Worm (Caenorhabditis elegans) whole organism, mixed stage, embryonic: Measurements from ENCODE around the gene crb-1.

Experiments
- M03D4.4 ChIP-seq: sonication (generic microtip); optimal IDR thresholded peaks from 2 replicates; lab custom pipeline; 2017; ENCODE audit warnings: mild to moderate bottlenecking, missing genetic modification characterization, missing compliant biosample characterization
- ces-1 ChIP-seq: fragments of 150-350 bp; optimal IDR thresholded peaks from 2 replicates; lab custom pipeline; 2014; ENCODE audit warnings: missing biosample characterization, missing genetic modification reagents, missing genetic modification characterization
- drap-1 ChIP-seq: fragments of 200-800 bp; sonication (Bioruptor generic); optimal IDR thresholded peaks from 3 replicates; lab custom pipeline; 2018; ENCODE audit warnings: mild to moderate bottlenecking, missing genetic modification characterization, missing compliant biosample characterization
- ham-2 ChIP-seq: fragments of 200-800 bp; sonication (Bioruptor generic); optimal IDR thresholded peaks from 2 replicates; lab custom pipeline; 2018; ENCODE audit warnings: mild to moderate bottlenecking, missing genetic modification characterization, missing compliant biosample characterization
- mab-5 ChIP-seq: fragments of 150-350 bp; optimal IDR thresholded peaks from 2 replicates; lab custom pipeline; 2014; ENCODE audit warnings: missing biosample characterization, missing genetic modification characterization
- mls-2 ChIP-seq: sonication (generic microtip); optimal IDR thresholded peaks from 2 replicates; lab custom pipeline; 2016; ENCODE audit warnings: mild to moderate bottlenecking, missing genetic modification characterization, moderate library complexity, missing compliant biosample characterization
- zip-8 ChIP-seq: fragments of 150-350 bp; optimal IDR thresholded peaks from 2 replicates; lab custom pipeline; 2014; ENCODE audit warnings: missing biosample characterization, missing genetic modification characterization

crb-1 gene

DNA sequence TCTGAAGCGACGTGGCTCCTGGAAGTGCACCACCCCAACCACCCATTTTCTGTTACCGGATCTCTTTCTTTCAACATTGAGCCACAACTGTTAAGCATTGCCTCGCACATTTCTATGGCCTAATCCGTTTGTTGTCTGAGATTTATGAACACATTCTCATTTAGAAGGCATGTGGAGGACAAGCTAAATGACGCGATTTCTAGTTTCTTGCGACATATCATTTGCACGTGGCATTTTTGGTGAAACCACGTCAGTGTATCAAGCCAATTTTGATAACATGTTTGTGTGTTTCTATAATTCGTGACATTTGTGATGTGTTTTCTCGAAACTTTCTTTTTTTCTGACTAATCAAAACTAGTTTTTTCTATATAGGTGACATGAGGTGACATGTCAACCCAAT, 57.1 kb downstream of the crb-1 start:
- no peak for TF ChIP-seq M03D4.4
- no peak for TF ChIP-seq zip-8 (tag; lab: Kevin White, UChicago)
- no peak for TF ChIP-seq drap-1 (GFP tag; lab: Kevin White, UChicago)
- TF ChIP-seq ham-2 (GFP tag; lab: Kevin White, UChicago) = no peak
- no peak for TF ChIP-seq mab-5 (tag; lab: Kevin White, UChicago)

DNA sequence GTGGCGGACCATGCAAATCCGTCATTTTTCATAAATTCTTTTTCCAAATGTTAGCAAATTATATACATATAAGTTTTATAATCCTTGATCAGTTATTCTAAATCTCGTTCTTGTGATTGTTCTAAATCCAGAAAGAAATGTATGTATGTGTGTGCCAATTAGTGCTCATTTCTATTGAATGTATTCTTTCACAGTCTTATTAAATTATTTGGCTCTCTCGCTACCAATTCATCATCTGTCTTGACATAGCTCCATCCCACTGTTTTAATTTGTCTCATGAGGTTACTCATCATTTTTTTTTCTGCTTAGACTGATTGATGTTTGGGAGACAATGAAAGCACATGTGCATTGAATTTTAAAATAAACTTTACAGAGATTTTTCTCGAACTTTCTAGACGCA, 58.4 kb downstream of the crb-1 start:
- TF ChIP-seq ces-1 (GFP tag; lab: Kevin White, UChicago) (peak; percentile 57), mls-2 (tag; lab: Kevin White, UChicago) (no peak)
- TF ChIP-seq, all 35 proteins: peak for 1
